Worm (Caenorhabditis elegans): ENCODE data around the gene F42E8.1.

The F42E8.1 gene

DNA sequence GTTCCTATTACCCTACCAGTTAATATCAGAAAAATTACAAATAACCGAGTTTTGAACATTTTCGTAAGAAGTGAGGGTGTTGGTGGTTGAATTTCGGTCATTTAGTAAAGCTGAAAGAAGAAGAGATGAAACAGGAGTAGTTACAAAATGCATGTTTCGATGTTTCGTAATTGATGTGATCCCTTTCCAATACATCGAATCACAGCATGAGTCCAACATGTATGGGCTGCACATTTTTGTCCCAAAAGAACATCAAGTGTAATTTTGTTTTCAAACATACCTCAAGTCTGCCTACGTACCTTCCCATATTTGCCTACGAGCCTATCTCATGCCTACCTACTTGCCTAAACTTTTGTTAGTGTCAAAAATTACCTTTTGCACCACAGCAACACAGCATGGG lies 25.5 kb upstream of the F42E8.1 start, which contains the start of gene W07G4.2:
Gene W07G4.2, minus strand, starts transcription at position 101 of the 400 bp plus-strand sequence.
- no peak for TF ChIP-seq nhr-6 (tag; optimal IDR thresholded peaks at IDR 0.05)
- no peak for TF ChIP-seq peb-1 (tag; optimal IDR thresholded peaks at IDR 0.05)
- TF ChIP-seq ceh-82 (tag; optimal IDR thresholded peaks at IDR 0.05): no peak
- no peak for TF ChIP-seq nhr-11 (tag; optimal IDR thresholded peaks at IDR 0.05)
- no peak for TF ChIP-seq skn-1 (tag; optimal IDR thresholded peaks at IDR 0.05)
- no peak for TF ChIP-seq unc-55 (GFP tag; optimal IDR thresholded peaks at IDR 0.05)
- no peak for TF ChIP-seq elt-3 (tag; optimal IDR thresholded peaks at IDR 0.05)
- no peak for TF ChIP-seq unc-62 (GFP tag; optimal IDR thresholded peaks at IDR 0.05)
- TF ChIP-seq elt-1 (tag; optimal IDR thresholded peaks at IDR 0.05): no peak
- no peak for TF ChIP-seq zag-1 (tag; optimal IDR thresholded peaks at IDR 0.05)
- no peak for TF ChIP-seq sem-4 (tag; optimal IDR thresholded peaks at IDR 0.05)
- TF ChIP-seq nhr-12 (tag; optimal IDR thresholded peaks at IDR 0.05): no peak
- no peak for TF ChIP-seq dmd-4 (tag; optimal IDR thresholded peaks at IDR 0.05)
- TF ChIP-seq F13H6.1 (tag; optimal IDR thresholded peaks at IDR 0.05): no peak
- TF ChIP-seq nhr-10 (tag; optimal IDR thresholded peaks at IDR 0.05): no peak
- no peak for TF ChIP-seq gmeb-1 (tag; optimal IDR thresholded peaks at IDR 0.05)

DNA sequence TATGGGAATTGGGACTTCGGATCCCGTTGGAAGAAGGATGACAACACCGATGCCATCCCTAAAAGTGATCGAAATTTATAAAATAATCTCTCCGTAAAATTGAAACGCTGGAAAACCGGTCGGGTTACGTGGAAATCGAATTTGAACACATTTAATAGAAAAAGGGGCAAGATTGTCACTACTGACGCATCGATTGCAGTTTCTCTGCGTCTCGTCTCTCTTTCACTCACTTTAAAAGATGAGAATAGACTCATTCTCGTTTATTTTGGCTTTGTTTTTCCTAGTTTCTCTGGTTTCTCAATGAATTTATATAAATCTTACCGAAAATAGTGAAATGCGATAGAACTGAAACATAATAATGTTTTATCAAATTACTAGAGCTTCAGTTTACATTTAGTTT lies 20.3 kb upstream of the F42E8.1 start, which contains the start of gene scyl-1:
Gene scyl-1, minus strand, starts transcription at position 56 of the 400 bp plus-strand sequence.
- TF ChIP-seq nhr-25 (tag; optimal IDR thresholded peaks at IDR 0.05) (peak; percentile 88), mdl-1 (tag; optimal IDR thresholded peaks at IDR 0.05) (peak in 1 of 2 experiments; percentile 14), ZK546.5 (tag; optimal IDR thresholded peaks at IDR 0.05) (no peak), ceh-82 (tag; optimal IDR thresholded peaks at IDR 0.05) (no peak), fos-1 (tag; optimal IDR thresholded peaks at IDR 0.05) (peak; percentile 71), ama-1 (optimal IDR thresholded peaks at IDR 0.05) (no peak), skn-1 (tag; optimal IDR thresholded peaks at IDR 0.05) (no peak), zag-1 (tag; optimal IDR thresholded peaks at IDR 0.05) (no peak), nhr-11 (tag; optimal IDR thresholded peaks at IDR 0.05) (no peak), nhr-12 (tag; optimal IDR thresholded peaks at IDR 0.05) (no peak), gmeb-1 (tag; optimal IDR thresholded peaks at IDR 0.05) (peak; percentile 83), R02D3.7 (tag; optimal IDR thresholded peaks at IDR 0.05) (no peak), nhr-21 (tag; optimal IDR thresholded peaks at IDR 0.05) (peak; percentile 80), alr-1 (tag; optimal IDR thresholded peaks at IDR 0.05) (no peak), Y55F3AM.14 (GFP tag; optimal IDR thresholded peaks at IDR 0.05) (no peak), lsy-2 (tag; optimal IDR thresholded peaks at IDR 0.05) (peak; percentile 69 to 89), elt-3 (tag; optimal IDR thresholded peaks at IDR 0.05) (no peak), unc-55 (GFP tag; optimal IDR thresholded peaks at IDR 0.05) (peak; percentile 74), elt-1 (tag; optimal IDR thresholded peaks at IDR 0.05) (no peak), mab-5 (tag; optimal IDR thresholded peaks at IDR 0.05) (peak; percentile 78), nhr-129 (tag; optimal IDR thresholded peaks at IDR 0.05) (peak; percentile 81), lin-13 (GFP tag; optimal IDR thresholded peaks at IDR 0.05) (peak; percentile 85), lin-11 (tag; optimal IDR thresholded peaks at IDR 0.05) (no peak), nhr-6 (tag; optimal IDR thresholded peaks at IDR 0.05) (no peak), sma-3 (GFP tag; optimal IDR thresholded peaks at IDR 0.05) (peak; percentile 87), ztf-4 (tag; optimal IDR thresholded peaks at IDR 0.05) (peak; percentile 31), nhr-23 (tag; optimal IDR thresholded peaks at IDR 0.05) (no peak), sem-4 (tag; optimal IDR thresholded peaks at IDR 0.05) (peak; percentile 83), F13H6.1 (tag; optimal IDR thresholded peaks at IDR 0.05) (peak; percentile 83), blmp-1 (tag; optimal IDR thresholded peaks at IDR 0.05; ENCODE audit: insufficient read depth) (peak; percentile 59), unc-62 (GFP tag; optimal IDR thresholded peaks at IDR 0.05) (no peak), C34F6.9 (tag; optimal IDR thresholded peaks at IDR 0.05) (peak; percentile 71), nhr-10 (tag; optimal IDR thresholded peaks at IDR 0.05) (no peak), sma-9 (GFP tag; optimal IDR thresholded peaks at IDR 0.05) (peak; percentile 92), sma-9 (tag; optimal IDR thresholded peaks at IDR 0.05) (no peak), dmd-4 (tag; optimal IDR thresholded peaks at IDR 0.05) (peak; percentile 3), nhr-77 (tag; optimal IDR thresholded peaks at IDR 0.05) (no peak), ceh-16 (tag; optimal IDR thresholded peaks at IDR 0.05) (no peak), ztf-11 (tag; optimal IDR thresholded peaks at IDR 0.05) (no peak), crh-2 (tag; optimal IDR thresholded peaks at IDR 0.05) (peak; percentile 86), peb-1 (tag; optimal IDR thresholded peaks at IDR 0.05) (no peak), snpc-4 (tag; optimal IDR thresholded peaks at IDR 0.05) (peak; percentile 17), egl-27 (tag; optimal IDR thresholded peaks at IDR 0.05) (no peak)
